Worm (Caenorhabditis elegans): Measurements from ENCODE around the gene nep-9.

- TF ChIP-seq ceh-22 (tag; optimal IDR thresholded peaks at IDR 0.05) (no peak), fkh-6 (tag; optimal IDR thresholded peaks at IDR 0.05) (no peak)
Observed at ce11 chrII:3438280-3438679, 39.2 kb upstream of the nep-9 start.

All from whole organism, late embryonic.